Fruit fly (Drosophila melanogaster): Measurements from ENCODE around the gene Cyp309a2.

Gene Cyp309a2

dm6 chr2L:2528097-2528496 is 44.7 kb downstream of the Cyp309a2 start:
- TF ChIP-seq tai (GFP tag; optimal IDR thresholded peaks at IDR 0.05) (no peak), fru (GFP tag; optimal IDR thresholded peaks at IDR 0.05) (no peak)

dm6 chr2L:2517937-2518336 is 54.9 kb downstream of the Cyp309a2 start, which contains the start of gene CG3528:
Gene CG3528 (minus strand): TSS chr2L:2518037.
- no peak for TF ChIP-seq HLH106 (tag; optimal IDR thresholded peaks at IDR 0.05)
- no peak for TF ChIP-seq CG9705 (GFP tag; optimal IDR thresholded peaks at IDR 0.05)
- no peak for TF ChIP-seq dsf (GFP tag; optimal IDR thresholded peaks at IDR 0.05; ENCODE audit: borderline replicate concordance)
- no peak for TF ChIP-seq Sp1 (GFP tag; optimal IDR thresholded peaks at IDR 0.05)
- no peak for TF ChIP-seq OdsH (GFP tag; optimal IDR thresholded peaks at IDR 0.05)
- no peak for TF ChIP-seq psq (GFP tag; optimal IDR thresholded peaks at IDR 0.05)
- TF ChIP-seq foxo (GFP tag; optimal IDR thresholded peaks at IDR 0.05), result no peak
- TF ChIP-seq Dif (GFP tag; optimal IDR thresholded peaks at IDR 0.05; ENCODE audit: partially characterized antibody), result no peak
- no peak for TF ChIP-seq h (GFP tag; optimal IDR thresholded peaks at IDR 0.05)
